Worm (Caenorhabditis elegans): Measurements from ENCODE around the gene C05C10.5.

Gene C05C10.5

DNA sequence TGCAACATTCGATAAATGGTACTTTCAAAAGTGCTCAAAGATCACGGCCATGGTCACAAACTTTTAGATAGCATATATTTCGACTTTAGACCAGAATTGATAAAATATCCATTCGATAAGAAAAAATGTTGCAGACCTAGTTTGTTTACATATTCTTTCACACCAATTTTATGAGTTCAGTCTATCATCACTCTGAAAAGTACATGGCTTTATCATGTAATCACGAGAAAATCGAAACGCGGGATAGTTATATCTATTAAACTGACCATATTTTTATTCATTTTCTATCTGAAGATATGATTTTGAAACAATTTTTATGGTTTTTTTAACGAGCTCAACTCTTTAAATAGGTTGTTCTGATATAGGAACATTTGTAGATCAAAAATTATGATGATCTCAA, 7.4 kb upstream of the C05C10.5 start, which contains the start of gene pho-11:
TSS of gene pho-11 (plus strand) at position 374 of the 400 bp plus-strand sequence.
- TF ChIP-seq egl-13 (tag; optimal IDR thresholded peaks at IDR 0.05) (no peak), hpl-2 (GFP tag; optimal IDR thresholded peaks at IDR 0.05) (no peak), elt-2 (tag; optimal IDR thresholded peaks at IDR 0.05) (peak; percentile 64), ceh-63 (GFP tag; optimal IDR thresholded peaks at IDR 0.05) (no peak)

DNA sequence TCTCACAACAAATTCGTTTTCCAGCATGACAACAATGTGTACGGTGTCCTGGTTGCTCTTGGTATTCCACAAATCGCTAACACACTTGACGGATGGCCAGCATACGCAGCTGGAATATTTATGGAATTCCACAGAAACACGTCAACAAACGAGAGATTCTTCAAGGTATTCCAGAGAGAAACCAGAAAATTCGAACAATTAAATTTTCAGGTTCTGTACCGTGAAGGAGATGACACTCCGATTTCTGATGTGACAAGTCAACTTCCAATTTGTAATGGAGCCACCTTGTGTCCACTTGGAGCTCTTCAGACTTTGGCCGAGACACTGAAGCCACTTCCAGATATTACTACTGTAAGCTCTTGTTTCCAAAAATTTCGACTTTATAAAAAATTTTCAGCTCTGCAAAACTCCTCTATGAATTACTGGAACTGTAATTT, 4.9 kb upstream of the C05C10.5 start:
- TF ChIP-seq ets-5 (GFP tag; IDR thresholded peaks at IDR 0.05), result no peak
- peak in 1 of 2 experiments; percentile 1 for TF ChIP-seq lin-35 (GFP tag; optimal IDR thresholded peaks at IDR 0.05)
- peak; percentile 58 for TF ChIP-seq nhr-90 (tag; optimal IDR thresholded peaks at IDR 0.05; ENCODE audit: poor library complexity)
- TF ChIP-seq lin-15B (tag; optimal IDR thresholded peaks at IDR 0.05), result no peak
- TF ChIP-seq skn-1 (tag; optimal IDR thresholded peaks at IDR 0.05), result no peak
- no peak for TF ChIP-seq nhr-84 (tag; optimal IDR thresholded peaks at IDR 0.05)
- no peak for TF ChIP-seq jun-1 (tag; optimal IDR thresholded peaks at IDR 0.05)
- no peak for TF ChIP-seq blmp-1 (tag; optimal IDR thresholded peaks at IDR 0.05)
- TF ChIP-seq nhr-47 (tag; optimal IDR thresholded peaks at IDR 0.05), result peak; percentile 48
- TF ChIP-seq nhr-71 (tag; optimal IDR thresholded peaks at IDR 0.05), result peak; percentile 42
- TF ChIP-seq rnt-1 (tag; optimal IDR thresholded peaks at IDR 0.05), result peak; percentile 54
- peak; percentile 59 for TF ChIP-seq aly-2 (tag; optimal IDR thresholded peaks at IDR 0.05)
- TF ChIP-seq hlh-17 (GFP tag; optimal IDR thresholded peaks at IDR 0.05; ENCODE audit: borderline replicate concordance), result peak; percentile 24
- TF ChIP-seq C34B4.2 (tag; optimal IDR thresholded peaks at IDR 0.05), result no peak
- TF ChIP-seq ama-1 (optimal IDR thresholded peaks at IDR 0.05), result peak; percentile 77
- no peak for TF ChIP-seq aha-1 (tag; optimal IDR thresholded peaks at IDR 0.05)
- TF ChIP-seq grh-1 (GFP tag; IDR thresholded peaks at IDR 0.05), result no peak
- peak; percentile 74 for TF ChIP-seq nhr-85 (tag)
- no peak for TF ChIP-seq tlp-1 (tag; optimal IDR thresholded peaks at IDR 0.05)
- peak; percentile 48 for TF ChIP-seq snu-23 (GFP tag; optimal IDR thresholded peaks at IDR 0.05)
- peak; percentile 14 for TF ChIP-seq nhr-20 (tag; optimal IDR thresholded peaks at IDR 0.05)
- TF ChIP-seq nhr-11 (tag; optimal IDR thresholded peaks at IDR 0.05), result no peak
- no peak for TF ChIP-seq ztf-4 (tag; optimal IDR thresholded peaks at IDR 0.05)
- TF ChIP-seq efl-1 (optimal IDR thresholded peaks at IDR 0.05), result no peak
- TF ChIP-seq efl-1 (GFP tag; optimal IDR thresholded peaks at IDR 0.05 in 1 of 2), result peak in 1 of 2 experiments; percentile 88
- peak in 1 of 3 experiments; percentile 4 for TF ChIP-seq dpl-1 (GFP tag; optimal IDR thresholded peaks at IDR 0.05)
- no peak for TF ChIP-seq sox-4 (tag; optimal IDR thresholded peaks at IDR 0.05)
- TF ChIP-seq unc-130 (tag; optimal IDR thresholded peaks at IDR 0.05), result no peak

DNA sequence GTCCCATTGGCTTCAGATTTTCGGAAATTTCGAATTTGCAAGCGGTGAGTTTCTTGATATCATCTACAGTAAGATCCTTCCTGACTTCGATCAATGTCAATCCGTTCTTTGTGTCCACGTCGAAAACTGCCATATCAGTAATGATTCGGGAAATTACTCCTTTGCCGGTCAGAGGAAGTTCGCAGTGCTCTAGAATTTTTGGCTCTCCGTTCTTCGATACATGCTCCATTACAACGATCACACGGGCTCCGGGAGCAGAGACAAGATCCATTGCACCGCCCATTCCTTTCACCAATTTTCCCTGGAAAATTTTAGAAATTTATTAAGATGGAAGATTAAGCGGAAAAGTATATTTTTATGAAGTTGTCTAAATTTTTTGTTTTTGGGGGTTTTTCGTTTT, 4.3 kb upstream of the C05C10.5 start:
- no peak for TF ChIP-seq C04F5.9 (tag; optimal IDR thresholded peaks at IDR 0.05)
- peak; percentile 28 for TF ChIP-seq hlh-17 (GFP tag; optimal IDR thresholded peaks at IDR 0.05; ENCODE audit: borderline replicate concordance)
- no peak for TF ChIP-seq nhr-12 (tag; optimal IDR thresholded peaks at IDR 0.05)
- TF ChIP-seq unc-30 (tag; optimal IDR thresholded peaks at IDR 0.05), result no peak
- TF ChIP-seq nhr-76 (tag; optimal IDR thresholded peaks at IDR 0.05), result no peak

DNA sequence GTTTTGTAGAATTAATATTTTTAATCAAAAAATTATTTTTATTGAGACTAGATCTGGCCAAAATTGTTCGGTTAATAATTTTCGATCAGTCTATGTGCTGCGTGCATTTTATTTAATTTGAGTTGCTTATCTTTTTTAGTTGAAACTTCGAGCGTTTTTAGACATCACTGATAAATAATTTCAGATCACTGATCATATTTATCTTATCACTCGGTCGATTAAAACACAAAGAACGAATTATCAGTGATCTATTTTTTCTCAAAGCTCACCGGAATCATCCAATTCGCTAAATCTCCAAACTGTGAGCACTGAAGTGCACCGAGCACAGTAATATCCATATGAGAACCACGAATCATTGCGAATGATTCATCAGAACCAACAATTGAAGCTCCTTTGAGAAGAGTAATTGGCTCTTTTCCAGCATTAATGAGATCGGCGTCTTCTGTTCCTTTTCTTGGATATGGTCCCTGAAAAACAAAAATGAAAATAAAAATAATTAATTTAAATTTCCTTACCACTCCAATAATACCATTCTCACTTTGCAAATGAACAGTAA, 3.7 kb upstream of the C05C10.5 start:
- TF ChIP-seq F16B12.6 (tag; optimal IDR thresholded peaks at IDR 0.05) (no peak), C34B4.2 (tag; optimal IDR thresholded peaks at IDR 0.05) (no peak), dpl-1 (GFP tag; optimal IDR thresholded peaks at IDR 0.05) (no peak), rnt-1 (tag; optimal IDR thresholded peaks at IDR 0.05) (peak; percentile 0), C16A3.4 (tag; optimal IDR thresholded peaks at IDR 0.05) (no peak), ces-1 (GFP tag; optimal IDR thresholded peaks at IDR 0.05) (no peak), elt-3 (tag; optimal IDR thresholded peaks at IDR 0.05) (no peak), blmp-1 (tag; optimal IDR thresholded peaks at IDR 0.05) (no peak), grh-1 (GFP tag; IDR thresholded peaks at IDR 0.05) (no peak), lin-35 (GFP tag; optimal IDR thresholded peaks at IDR 0.05) (peak in 1 of 2 experiments; percentile 11), mab-9 (GFP tag; IDR thresholded peaks at IDR 0.05) (no peak), efl-1 (optimal IDR thresholded peaks at IDR 0.05) (no peak), efl-1 (GFP tag; optimal IDR thresholded peaks at IDR 0.05 in 1 of 2) (peak in 1 of 2 experiments; percentile 57), nhr-28 (tag; optimal IDR thresholded peaks at IDR 0.05) (no peak), fkh-4 (tag; optimal IDR thresholded peaks at IDR 0.05; ENCODE audit: borderline replicate concordance) (no peak), nhr-76 (tag; optimal IDR thresholded peaks at IDR 0.05) (no peak), fkh-8 (tag; optimal IDR thresholded peaks at IDR 0.05) (no peak), irx-1 (tag; optimal IDR thresholded peaks at IDR 0.05) (no peak), mdl-1 (tag; optimal IDR thresholded peaks at IDR 0.05) (no peak), ama-1 (optimal IDR thresholded peaks at IDR 0.05) (peak; percentile 54), nhr-12 (tag; optimal IDR thresholded peaks at IDR 0.05) (no peak), sox-4 (tag; optimal IDR thresholded peaks at IDR 0.05) (no peak), nhr-19 (GFP tag; conservative IDR thresholded peaks at IDR 0.05) (peak; percentile 19; the same call in 1 of the 2 replicates), skn-1 (tag; optimal IDR thresholded peaks at IDR 0.05) (no peak)
